Fruit fly (Drosophila melanogaster): ENCODE data around the gene Qsox3.

The Qsox3 gene

dm6 chr3R:21893929-21894328, 17.7 kb upstream of the Qsox3 start (continued):
- TF ChIP-seq CG6792 (GFP tag; optimal IDR thresholded peaks at IDR 0.05) = peak; percentile 45
- peak; percentile 79 for TF ChIP-seq spab (GFP tag; optimal IDR thresholded peaks at IDR 0.05)
- TF ChIP-seq CG11294 (GFP tag; IDR thresholded peaks at IDR 0.05) = peak; percentile 65
- TF ChIP-seq CG6276 (GFP tag; optimal IDR thresholded peaks at IDR 0.05) = peak; percentile 87
- no peak for TF ChIP-seq CG11902 (GFP tag; optimal IDR thresholded peaks at IDR 0.05)
- TF ChIP-seq Eip75B (GFP tag; optimal IDR thresholded peaks at IDR 0.05) = peak; percentile 47
- peak; percentile 88 for TF ChIP-seq Ets96B (tag; optimal IDR thresholded peaks at IDR 0.05)
- peak; percentile 90 for TF ChIP-seq Hr4 (GFP tag; optimal IDR thresholded peaks at IDR 0.05)
- TF ChIP-seq CG32006 (GFP tag; optimal IDR thresholded peaks at IDR 0.05) = peak; percentile 96
- no peak for TF ChIP-seq Sox102F (GFP tag; optimal IDR thresholded peaks at IDR 0.05)
- TF ChIP-seq Blimp-1 (GFP tag; optimal IDR thresholded peaks at IDR 0.05) = no peak
- peak; percentile 70 for TF ChIP-seq acj6 (GFP tag; optimal IDR thresholded peaks at IDR 0.05)
- peak; percentile 89 for TF ChIP-seq CG4318 (GFP tag; optimal IDR thresholded peaks at IDR 0.05)
- peak; percentile 15 for TF ChIP-seq Sox15 (GFP tag; optimal IDR thresholded peaks at IDR 0.05)

dm6 chr3R:21895961-21896875, 15.4 kb upstream of the Qsox3 start:
- TF ChIP-seq CG6276 (GFP tag; optimal IDR thresholded peaks at IDR 0.05) = peak; percentile 36
- TF ChIP-seq Met (GFP tag; optimal IDR thresholded peaks at IDR 0.05) = peak; percentile 35
- peak; percentile 38 for TF ChIP-seq cyc (GFP tag; optimal IDR thresholded peaks at IDR 0.05)
- no peak for TF ChIP-seq Gug (GFP tag; IDR thresholded peaks at IDR 0.05)
- no peak for TF ChIP-seq spab (GFP tag; optimal IDR thresholded peaks at IDR 0.05)
- no peak for TF ChIP-seq Ets21C (GFP tag; optimal IDR thresholded peaks at IDR 0.05)
- TF ChIP-seq Eip93F (GFP tag; optimal IDR thresholded peaks at IDR 0.05) = peak; percentile 1
- TF ChIP-seq CG8119 (GFP tag; IDR thresholded peaks at IDR 0.05) = no peak
- no peak for TF ChIP-seq CG6792 (GFP tag; optimal IDR thresholded peaks at IDR 0.05)
- peak; percentile 0 for TF ChIP-seq CG9139 (GFP tag; optimal IDR thresholded peaks at IDR 0.05)
- TF ChIP-seq net (GFP tag; optimal IDR thresholded peaks at IDR 0.05) = no peak
- TF ChIP-seq CG15336 (GFP tag; IDR thresholded peaks at IDR 0.05) = no peak
- peak; percentile 72 for TF ChIP-seq esn (GFP tag; optimal IDR thresholded peaks at IDR 0.05)
- no peak for TF ChIP-seq Hr4 (GFP tag; optimal IDR thresholded peaks at IDR 0.05)
- peak; percentile 10 for TF ChIP-seq dsx (GFP tag; optimal IDR thresholded peaks at IDR 0.05; ENCODE audit: poor library complexity, severe bottlenecking)
- peak; percentile 24 for TF ChIP-seq CG3032 (tag; optimal IDR thresholded peaks at IDR 0.05)
- peak; percentile 40 for TF ChIP-seq OdsH (GFP tag; optimal IDR thresholded peaks at IDR 0.05)
- TF ChIP-seq ss (GFP tag; optimal IDR thresholded peaks at IDR 0.05) = peak in 1 of 2 experiments; percentile 33
- peak; percentile 53 for TF ChIP-seq CG10631 (GFP tag; optimal IDR thresholded peaks at IDR 0.05)
- TF ChIP-seq Ets96B (tag; optimal IDR thresholded peaks at IDR 0.05) = peak; percentile 2
- peak; percentile 68 for TF ChIP-seq Eip78C (GFP tag)
- peak; percentile 8 for TF ChIP-seq CG11762 (GFP tag; optimal IDR thresholded peaks at IDR 0.05; ENCODE audit: insufficient read depth)
- peak; percentile 78 for TF ChIP-seq CG6854 (GFP tag; optimal IDR thresholded peaks at IDR 0.05)
- TF ChIP-seq acj6 (GFP tag; optimal IDR thresholded peaks at IDR 0.05) = peak; percentile 21
- TF ChIP-seq CG8319 (GFP tag; optimal IDR thresholded peaks at IDR 0.05) = peak; percentile 33
- TF ChIP-seq fkh (GFP tag; optimal IDR thresholded peaks at IDR 0.05) = no peak
- no peak for TF ChIP-seq CG11294 (GFP tag; IDR thresholded peaks at IDR 0.05)
- TF ChIP-seq CG6808 (GFP tag; optimal IDR thresholded peaks at IDR 0.05) = peak; percentile 55
- TF ChIP-seq CG4318 (GFP tag; optimal IDR thresholded peaks at IDR 0.05) = no peak
- TF ChIP-seq Sox15 (GFP tag; optimal IDR thresholded peaks at IDR 0.05) = no peak
- TF ChIP-seq CG32006 (GFP tag; optimal IDR thresholded peaks at IDR 0.05) = peak; percentile 43
- no peak for TF ChIP-seq Eip75B (GFP tag; optimal IDR thresholded peaks at IDR 0.05)
- peak; percentile 8 for TF ChIP-seq CG7368 (GFP tag; optimal IDR thresholded peaks at IDR 0.05)
- peak; percentile 17 for TF ChIP-seq CG8632 (GFP tag; optimal IDR thresholded peaks at IDR 0.05)
- TF ChIP-seq fd85E (GFP tag; optimal IDR thresholded peaks at IDR 0.05) = no peak
- TF ChIP-seq Hr39 (GFP tag; optimal IDR thresholded peaks at IDR 0.05) = peak; percentile 47
- TF ChIP-seq Sox14 (GFP tag; optimal IDR thresholded peaks at IDR 0.05) = peak; percentile 6
- peak; percentile 73 for TF ChIP-seq eg (GFP tag; IDR thresholded peaks at IDR 0.05)
- peak; percentile 21 for TF ChIP-seq CG34406 (GFP tag; optimal IDR thresholded peaks at IDR 0.05)
- peak; percentile 15 for TF ChIP-seq vri (GFP tag; optimal IDR thresholded peaks at IDR 0.05)
- peak; percentile 74 for TF ChIP-seq svp (GFP tag)
- peak; percentile 20 for TF ChIP-seq CG3919 (GFP tag; optimal IDR thresholded peaks at IDR 0.05)
- no peak for TF ChIP-seq Hr38 (GFP tag; optimal IDR thresholded peaks at IDR 0.05)

All from whole organism, prepupa.